Worm (Caenorhabditis elegans): Measurements from ENCODE around the gene srh-10.

Gene srh-10

ce11 chrV:6017630-6018029 is 49.3 kb downstream of the srh-10 start, which contains the start of the genes rpt-2 and aps-1 (continued):
- TF ChIP-seq zag-1 (tag; optimal IDR thresholded peaks at IDR 0.05) (no peak), nhr-11 (tag; optimal IDR thresholded peaks at IDR 0.05) (no peak), alr-1 (tag; optimal IDR thresholded peaks at IDR 0.05; ENCODE audit: borderline replicate concordance) (no peak), unc-86 (tag; optimal IDR thresholded peaks at IDR 0.05) (peak; percentile 79), mdl-1 (tag; optimal IDR thresholded peaks at IDR 0.05) (peak in 1 of 2 experiments; percentile 80), ceh-90 (tag; optimal IDR thresholded peaks at IDR 0.05) (no peak), nhr-20 (tag; optimal IDR thresholded peaks at IDR 0.05) (peak; percentile 92), nhr-84 (tag; optimal IDR thresholded peaks at IDR 0.05) (no peak), nhr-85 (tag) (peak; percentile 92), lir-3 (tag; optimal IDR thresholded peaks at IDR 0.05; ENCODE audit: poor library complexity) (peak; percentile 57), lin-13 (GFP tag; optimal IDR thresholded peaks at IDR 0.05) (peak; percentile 81), snu-23 (GFP tag; optimal IDR thresholded peaks at IDR 0.05) (peak; percentile 94), sox-4 (tag; optimal IDR thresholded peaks at IDR 0.05) (peak; percentile 63), unc-62 (GFP tag; optimal IDR thresholded peaks at IDR 0.05) (no peak), efl-1 (optimal IDR thresholded peaks at IDR 0.05) (peak; percentile 87), efl-1 (GFP tag; optimal IDR thresholded peaks at IDR 0.05 in 1 of 2) (peak; percentile 83 to 98), lsy-2 (tag; optimal IDR thresholded peaks at IDR 0.05) (peak; percentile 89 to 92), nhr-28 (tag; optimal IDR thresholded peaks at IDR 0.05) (no peak), ztf-11 (tag; optimal IDR thresholded peaks at IDR 0.05) (peak in 1 of 2 experiments; percentile 69), elt-2 (tag; optimal IDR thresholded peaks at IDR 0.05) (peak; percentile 15), lin-39 (tag; optimal IDR thresholded peaks at IDR 0.05) (peak; percentile 78), snpc-4 (tag; optimal IDR thresholded peaks at IDR 0.05) (peak; percentile 82), ets-5 (GFP tag; IDR thresholded peaks at IDR 0.05) (no peak), efl-3 (GFP tag; optimal IDR thresholded peaks at IDR 0.05) (no peak), blmp-1 (tag; optimal IDR thresholded peaks at IDR 0.05) (peak; percentile 85), skn-1 (tag; optimal IDR thresholded peaks at IDR 0.05) (peak; percentile 100), grh-1 (GFP tag; IDR thresholded peaks at IDR 0.05) (peak; percentile 44; the same call in 1 of the 2 replicates), ceh-63 (GFP tag; optimal IDR thresholded peaks at IDR 0.05) (no peak), fkh-10 (GFP tag; optimal IDR thresholded peaks at IDR 0.05) (peak; percentile 75), ceh-82 (tag; optimal IDR thresholded peaks at IDR 0.05) (peak; percentile 73 to 86 (median 86)), jun-1 (tag; optimal IDR thresholded peaks at IDR 0.05) (peak; percentile 57), egl-27 (tag; optimal IDR thresholded peaks at IDR 0.05) (no peak), irx-1 (tag; optimal IDR thresholded peaks at IDR 0.05) (peak; percentile 81), C04F5.9 (tag; optimal IDR thresholded peaks at IDR 0.05) (peak; percentile 45), xbp-1 (tag; optimal IDR thresholded peaks at IDR 0.05) (peak; percentile 93), hlh-4 (tag; optimal IDR thresholded peaks at IDR 0.05) (no peak), egl-13 (tag; optimal IDR thresholded peaks at IDR 0.05) (peak; percentile 70), F16B12.6 (tag; optimal IDR thresholded peaks at IDR 0.05) (peak; percentile 45), mep-1 (tag; optimal IDR thresholded peaks at IDR 0.05) (peak; percentile 96), fos-1 (tag; optimal IDR thresholded peaks at IDR 0.05) (no peak), lin-35 (GFP tag; optimal IDR thresholded peaks at IDR 0.05) (peak; percentile 86 to 91), nhr-71 (tag; optimal IDR thresholded peaks at IDR 0.05) (peak; percentile 92)

ce11 chrV:6016097-6016496 is 50.8 kb downstream of the srh-10 start:
- peak; percentile 56 for TF ChIP-seq nhr-85 (tag)
- no peak for TF ChIP-seq fkh-4 (tag; optimal IDR thresholded peaks at IDR 0.05; ENCODE audit: borderline replicate concordance)

Data from whole organism, L1 larva.